Fruit fly (Drosophila melanogaster): Measurements from ENCODE around the gene mRpS26.

Gene mRpS26

DNA sequence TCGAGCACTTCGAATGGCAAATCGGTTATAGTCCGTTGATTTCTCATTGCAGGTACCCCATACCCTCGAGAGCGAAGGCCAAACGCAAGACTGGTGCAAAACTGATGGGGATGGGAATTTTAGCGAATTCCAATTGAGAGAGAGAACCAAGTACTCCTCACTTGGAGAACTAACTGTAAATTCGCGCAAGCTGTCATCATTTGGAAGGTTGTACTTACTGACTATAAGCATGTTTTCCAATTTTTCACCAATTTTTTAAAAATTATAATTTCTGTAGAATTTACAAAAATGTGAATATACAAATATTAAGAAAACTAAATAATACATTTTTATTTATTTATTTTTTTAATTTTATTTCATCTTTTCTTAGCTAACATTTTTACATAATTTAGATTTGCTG is 34.4 kb upstream of the mRpS26 start, which contains the start of gene CG44005:
Gene CG44005 (minus strand): TSS at position 101 of the 400 bp plus-strand sequence.
- TF ChIP-seq CG12605 (GFP tag; IDR thresholded peaks at IDR 0.05): no peak
- no peak for TF ChIP-seq rn (GFP tag; IDR thresholded peaks at IDR 0.05)
- no peak for TF ChIP-seq CG4496 (GFP tag; IDR thresholded peaks at IDR 0.05)
- no peak for TF ChIP-seq Pif1A (GFP tag; optimal IDR thresholded peaks at IDR 0.05)
- no peak for TF ChIP-seq Pif1B (GFP tag; optimal IDR thresholded peaks at IDR 0.05)
- TF ChIP-seq EcR (GFP tag; optimal IDR thresholded peaks at IDR 0.05): no peak
- TF ChIP-seq CG8301 (tag; optimal IDR thresholded peaks at IDR 0.05): no peak
- TF ChIP-seq D1 (tag; optimal IDR thresholded peaks at IDR 0.05): no peak
- no peak for TF ChIP-seq CG10348 (GFP tag; IDR thresholded peaks at IDR 0.05)
- no peak for TF ChIP-seq CG14655 (GFP tag; optimal IDR thresholded peaks at IDR 0.05)
- no peak for TF ChIP-seq CG34367 (tag; optimal IDR thresholded peaks at IDR 0.05)
- no peak for TF ChIP-seq CG32121 (GFP tag; IDR thresholded peaks at IDR 0.05)
- TF ChIP-seq Ets98B (GFP tag; IDR thresholded peaks at IDR 0.05): no peak
- no peak for TF ChIP-seq gl (tag; optimal IDR thresholded peaks at IDR 0.05)
- no peak for TF ChIP-seq Snoo (tag; optimal IDR thresholded peaks at IDR 0.05)

DNA sequence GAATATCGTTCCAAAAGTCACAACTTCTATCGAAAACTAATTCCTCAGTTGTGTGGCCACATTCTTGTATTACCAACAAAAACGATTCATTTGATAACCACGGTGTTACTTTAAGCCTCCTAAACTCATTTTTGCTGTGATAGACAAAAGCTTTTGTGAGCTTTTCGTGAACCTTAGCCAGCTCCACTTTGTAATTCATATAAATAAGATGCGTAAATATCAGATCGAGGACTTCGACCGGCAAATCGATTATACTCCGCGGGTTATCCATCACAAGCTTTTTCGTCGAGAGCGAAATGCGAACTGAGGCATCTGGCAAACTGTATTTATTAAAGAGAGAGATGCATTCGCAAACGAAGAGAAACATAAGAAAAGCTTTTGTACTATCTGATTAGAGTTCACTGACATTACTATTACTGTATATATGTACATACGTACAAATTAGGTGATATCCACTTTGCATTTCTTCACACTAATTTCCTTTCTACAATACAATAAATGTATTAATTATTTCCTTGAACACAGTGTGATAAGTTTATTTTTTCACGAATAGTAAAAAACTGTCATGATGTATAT is 32.7 kb upstream of the mRpS26 start, which contains the start of gene CG44004:
Gene CG44004 (minus strand): TSS at position 305 of the 576 bp plus-strand sequence.
- TF ChIP-seq Pif1A (GFP tag; optimal IDR thresholded peaks at IDR 0.05) (no peak), EcR (GFP tag; optimal IDR thresholded peaks at IDR 0.05) (peak; percentile 91), Snoo (tag; optimal IDR thresholded peaks at IDR 0.05) (no peak), CG14655 (GFP tag; optimal IDR thresholded peaks at IDR 0.05) (no peak), CG8301 (tag; optimal IDR thresholded peaks at IDR 0.05) (no peak), CG4496 (GFP tag; IDR thresholded peaks at IDR 0.05) (no peak), CG12605 (GFP tag; IDR thresholded peaks at IDR 0.05) (peak; percentile 31; the same call in 1 of the 2 replicates), CG9948 (tag; optimal IDR thresholded peaks at IDR 0.05) (no peak), CG15710 (tag; optimal IDR thresholded peaks at IDR 0.05) (no peak), CG32121 (GFP tag; IDR thresholded peaks at IDR 0.05) (no peak), CG34367 (tag; optimal IDR thresholded peaks at IDR 0.05) (no peak), D1 (tag; optimal IDR thresholded peaks at IDR 0.05) (no peak), CG17806 (tag; optimal IDR thresholded peaks at IDR 0.05) (no peak), gl (tag; optimal IDR thresholded peaks at IDR 0.05) (peak; percentile 15), Ets98B (GFP tag; IDR thresholded peaks at IDR 0.05) (no peak), CG10348 (GFP tag; IDR thresholded peaks at IDR 0.05) (no peak), CG8159 (tag; optimal IDR thresholded peaks at IDR 0.05) (no peak), Pif1B (GFP tag; optimal IDR thresholded peaks at IDR 0.05) (peak; percentile 18), fd96Ca (GFP tag; IDR thresholded peaks at IDR 0.05) (no peak; the same call in 2 of the 3 replicates), rn (GFP tag; IDR thresholded peaks at IDR 0.05) (no peak), CG13204 (GFP tag; optimal IDR thresholded peaks at IDR 0.05) (no peak)

DNA sequence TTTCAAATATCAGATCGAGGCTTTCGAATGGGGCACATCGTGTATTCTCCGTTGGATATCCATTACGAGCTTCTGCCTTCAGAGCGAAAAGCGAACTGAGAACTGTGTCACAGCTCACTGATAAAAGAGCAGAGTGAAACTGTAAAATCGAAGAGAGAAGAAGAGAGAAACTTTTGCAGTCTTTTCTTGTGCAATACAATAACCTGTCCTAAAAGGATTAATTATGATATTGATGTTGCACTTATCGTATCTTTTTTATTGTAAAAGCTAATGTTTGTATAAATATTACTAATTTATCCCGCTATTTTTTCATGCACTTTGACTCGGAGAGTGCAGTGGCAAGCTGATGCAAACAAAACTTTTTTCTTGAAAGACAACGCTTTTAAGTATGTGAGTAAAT is 31.4 kb upstream of the mRpS26 start:
- TF ChIP-seq CG15710 (tag; optimal IDR thresholded peaks at IDR 0.05) (no peak), CG10348 (GFP tag; IDR thresholded peaks at IDR 0.05) (no peak), CG34367 (tag; optimal IDR thresholded peaks at IDR 0.05) (no peak), fd96Ca (GFP tag; IDR thresholded peaks at IDR 0.05) (no peak), CG8301 (tag; optimal IDR thresholded peaks at IDR 0.05) (peak; percentile 8), CG4496 (GFP tag; IDR thresholded peaks at IDR 0.05) (no peak), EcR (GFP tag; optimal IDR thresholded peaks at IDR 0.05) (peak; percentile 76), Ets98B (GFP tag; IDR thresholded peaks at IDR 0.05) (no peak), CG12605 (GFP tag; IDR thresholded peaks at IDR 0.05) (0 out of 2 replicates have a peak, but pooled peaks have one; percentile 16), CG32121 (GFP tag; IDR thresholded peaks at IDR 0.05) (no peak), D1 (tag; optimal IDR thresholded peaks at IDR 0.05) (peak; percentile 45), CG9948 (tag; optimal IDR thresholded peaks at IDR 0.05) (no peak), Snoo (tag; optimal IDR thresholded peaks at IDR 0.05) (no peak), gl (tag; optimal IDR thresholded peaks at IDR 0.05) (no peak), Pif1B (GFP tag; optimal IDR thresholded peaks at IDR 0.05) (no peak), rn (GFP tag; IDR thresholded peaks at IDR 0.05) (no peak)

DNA sequence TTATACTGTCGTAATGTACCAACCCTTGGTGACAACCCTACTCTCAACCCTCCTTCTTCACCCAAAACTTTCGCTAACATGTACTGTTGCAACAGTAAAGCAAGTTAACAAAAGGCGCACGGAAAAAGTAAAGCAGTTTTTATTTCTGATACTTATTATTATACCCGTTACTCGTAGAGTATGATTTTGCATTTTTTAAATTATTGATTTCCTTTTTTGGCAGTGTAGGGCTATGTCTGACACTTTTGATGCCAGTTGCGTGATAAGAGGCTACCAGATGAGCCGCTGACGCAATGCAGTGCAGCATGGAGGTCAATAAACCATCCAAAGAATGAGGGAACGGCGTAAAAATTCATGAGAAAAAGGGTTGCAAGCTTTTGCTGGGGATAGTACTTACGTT is 30.5 kb upstream of the mRpS26 start:
- TF ChIP-seq CG13204 (GFP tag; optimal IDR thresholded peaks at IDR 0.05) (no peak), Pif1B (GFP tag; optimal IDR thresholded peaks at IDR 0.05) (no peak), rn (GFP tag; IDR thresholded peaks at IDR 0.05) (no peak), gl (tag; optimal IDR thresholded peaks at IDR 0.05) (no peak), CG17806 (tag; optimal IDR thresholded peaks at IDR 0.05) (peak; percentile 30), CG12605 (GFP tag; IDR thresholded peaks at IDR 0.05) (no peak), Ets98B (GFP tag; IDR thresholded peaks at IDR 0.05) (no peak), CG8159 (tag; optimal IDR thresholded peaks at IDR 0.05) (peak; percentile 31), D1 (tag; optimal IDR thresholded peaks at IDR 0.05) (no peak), CG9948 (tag; optimal IDR thresholded peaks at IDR 0.05) (peak; percentile 21), CG14655 (GFP tag; optimal IDR thresholded peaks at IDR 0.05) (peak; percentile 57), EcR (GFP tag; optimal IDR thresholded peaks at IDR 0.05) (peak; percentile 87), Pif1A (GFP tag; optimal IDR thresholded peaks at IDR 0.05) (no peak), Snoo (tag; optimal IDR thresholded peaks at IDR 0.05) (no peak), CG10348 (GFP tag; IDR thresholded peaks at IDR 0.05) (no peak), CG34367 (tag; optimal IDR thresholded peaks at IDR 0.05) (no peak), CG15710 (tag; optimal IDR thresholded peaks at IDR 0.05) (peak; percentile 19), CG8301 (tag; optimal IDR thresholded peaks at IDR 0.05) (peak; percentile 2), fd96Ca (GFP tag; IDR thresholded peaks at IDR 0.05) (no peak), CG32121 (GFP tag; IDR thresholded peaks at IDR 0.05) (no peak), CG4496 (GFP tag; IDR thresholded peaks at IDR 0.05) (peak; percentile 60; the same call in 1 of the 3 replicates)

DNA sequence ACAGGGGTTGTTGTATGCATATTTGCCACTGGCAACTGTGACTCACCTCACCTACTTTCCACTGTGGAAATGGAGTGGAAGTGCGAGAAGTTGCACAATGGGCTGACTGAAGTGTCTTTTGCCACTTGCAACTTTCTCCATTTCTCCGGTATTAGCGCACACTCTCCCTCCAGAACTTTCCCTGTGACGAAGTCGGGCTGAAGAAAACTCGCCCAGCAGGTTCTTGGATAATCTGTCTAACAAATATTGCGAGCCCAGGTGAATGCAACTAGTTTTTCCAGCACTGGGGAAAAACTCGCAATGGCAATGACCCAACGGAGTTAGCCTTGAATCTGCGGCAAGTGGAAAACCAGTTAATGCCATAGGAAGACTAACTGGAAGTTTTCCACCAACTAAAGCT is 29.7 kb upstream of the mRpS26 start:
- TF ChIP-seq CG8301 (tag; optimal IDR thresholded peaks at IDR 0.05) (peak; percentile 67), CG32121 (GFP tag; IDR thresholded peaks at IDR 0.05) (no peak), Pif1B (GFP tag; optimal IDR thresholded peaks at IDR 0.05) (no peak), Ets98B (GFP tag; IDR thresholded peaks at IDR 0.05) (no peak), CG12605 (GFP tag; IDR thresholded peaks at IDR 0.05) (no peak), CG17806 (tag; optimal IDR thresholded peaks at IDR 0.05) (no peak), CG9948 (tag; optimal IDR thresholded peaks at IDR 0.05) (no peak), CG13204 (GFP tag; optimal IDR thresholded peaks at IDR 0.05) (no peak), CG4496 (GFP tag; IDR thresholded peaks at IDR 0.05) (0 out of 3 replicates have a peak, but pooled peaks have one; percentile 47), rn (GFP tag; IDR thresholded peaks at IDR 0.05) (no peak), gl (tag; optimal IDR thresholded peaks at IDR 0.05) (no peak), D1 (tag; optimal IDR thresholded peaks at IDR 0.05) (no peak), CG34367 (tag; optimal IDR thresholded peaks at IDR 0.05) (no peak), CG14655 (GFP tag; optimal IDR thresholded peaks at IDR 0.05) (peak; percentile 74)
